Worm (Caenorhabditis elegans): ENCODE measurements around the gene ZK402.1.

ce11 chrX:1451816-1452602, 47.9 kb downstream of the ZK402.1 start:
- TF ChIP-seq odd-2 (tag; optimal IDR thresholded peaks at IDR 0.05): no peak
- TF ChIP-seq unc-55 (GFP tag; optimal IDR thresholded peaks at IDR 0.05): no peak
- no peak for TF ChIP-seq hlh-30 (tag; optimal IDR thresholded peaks at IDR 0.05; ENCODE audit: insufficient read depth)
- TF ChIP-seq unc-42 (tag; optimal IDR thresholded peaks at IDR 0.05): no peak
- no peak for TF ChIP-seq tbx-7 (tag; optimal IDR thresholded peaks at IDR 0.05)
- no peak for TF ChIP-seq pha-4 (tag; optimal IDR thresholded peaks at IDR 0.05)
- TF ChIP-seq elt-2 (tag; optimal IDR thresholded peaks at IDR 0.05): no peak
- no peak for TF ChIP-seq ceh-31 (tag; optimal IDR thresholded peaks at IDR 0.05)
- no peak for TF ChIP-seq ets-4 (tag; optimal IDR thresholded peaks at IDR 0.05)

Data from whole organism, late embryonic.